Fruit fly (Drosophila melanogaster): ENCODE data around the gene Hira.

Gene Hira

dm6 chrX:7734131-7734930 lies 12.4 kb downstream of the Hira start, which contains the start of the genes Pdp and Rab39 (continued):
- TF ChIP-seq phol (tag; optimal IDR thresholded peaks at IDR 0.05) (peak; percentile 78), bigmax (GFP tag; optimal IDR thresholded peaks at IDR 0.05) (no peak), Hey (tag; optimal IDR thresholded peaks at IDR 0.05) (no peak), H15 (GFP tag; IDR thresholded peaks at IDR 0.05) (peak; percentile 67; the same call in 1 of the 3 replicates), z (GFP tag; IDR thresholded peaks at IDR 0.05) (no peak), hkb (optimal IDR thresholded peaks at IDR 0.05) (no peak), hkb (GFP tag; IDR thresholded peaks at IDR 0.05) (peak; percentile 84), Rfx (GFP tag; IDR thresholded peaks at IDR 0.05) (peak; percentile 88), Vsx1 (GFP tag; optimal IDR thresholded peaks at IDR 0.05) (no peak), YL-1 (GFP tag; optimal IDR thresholded peaks at IDR 0.05) (peak; percentile 51), lov (optimal IDR thresholded peaks at IDR 0.05) (no peak), lov (GFP tag; IDR thresholded peaks at IDR 0.05) (0 out of 3 replicates have a peak, but pooled peaks have one; percentile 48), TFAM (GFP tag; optimal IDR thresholded peaks at IDR 0.05) (no peak), gro (GFP tag; optimal IDR thresholded peaks at IDR 0.05) (peak; percentile 43), CG9817 (tag; optimal IDR thresholded peaks at IDR 0.05) (peak; percentile 86), CG3995 (GFP tag; optimal IDR thresholded peaks at IDR 0.05) (peak; percentile 55), CG12104 (GFP tag; optimal IDR thresholded peaks at IDR 0.05) (peak; percentile 33), chn (GFP tag; optimal IDR thresholded peaks at IDR 0.05) (peak; percentile 70), cg (GFP tag; optimal IDR thresholded peaks at IDR 0.05) (peak; percentile 52), HLHmδ (GFP tag; optimal IDR thresholded peaks at IDR 0.05) (no peak), grn (GFP tag; optimal IDR thresholded peaks at IDR 0.05) (no peak), lola (GFP tag; optimal IDR thresholded peaks at IDR 0.05) (peak in 1 of 3 experiments; percentile 71), CG1529 (GFP tag; optimal IDR thresholded peaks at IDR 0.05) (no peak), CG1832 (GFP tag; optimal IDR thresholded peaks at IDR 0.05) (no peak), gcm2 (GFP tag; optimal IDR thresholded peaks at IDR 0.05) (peak; percentile 54), Antp (GFP tag; optimal IDR thresholded peaks at IDR 0.05) (peak; percentile 42), gsb (GFP tag; IDR thresholded peaks at IDR 0.05) (peak; percentile 7; the same call in 1 of the 2 replicates), Chrac-16 (GFP tag; optimal IDR thresholded peaks at IDR 0.05) (peak; percentile 79), Fer3 (tag; optimal IDR thresholded peaks at IDR 0.05) (peak; percentile 81), CG17186 (GFP tag; optimal IDR thresholded peaks at IDR 0.05) (peak; percentile 42), sc (optimal IDR thresholded peaks at IDR 0.05) (no peak), sc (GFP tag; optimal IDR thresholded peaks at IDR 0.05) (peak; percentile 23), Taf1 (GFP tag; IDR thresholded peaks at IDR 0.05) (peak; percentile 34; the same call in 1 of the 2 replicates), CG10321 (GFP tag; IDR thresholded peaks at IDR 0.05) (no peak), CG17912 (GFP tag; optimal IDR thresholded peaks at IDR 0.05) (peak; percentile 39), CG8944 (GFP tag; optimal IDR thresholded peaks at IDR 0.05) (peak; percentile 49), CG3726 (GFP tag; IDR thresholded peaks at IDR 0.05) (peak; percentile 68; the same call in 1 of the 3 replicates), pan (optimal IDR thresholded peaks at IDR 0.05) (no peak), pan (GFP tag; optimal IDR thresholded peaks at IDR 0.05 in 1 of 2, IDR thresholded peaks at IDR 0.05 in 1 of 2) (peak in 1 of 2 experiments; percentile 76), ro (GFP tag; IDR thresholded peaks at IDR 0.05) (0 out of 2 replicates have a peak, but pooled peaks have one; percentile 37), bcd (GFP tag; optimal IDR thresholded peaks at IDR 0.05) (peak; percentile 64), Ptx1 (GFP tag; IDR thresholded peaks at IDR 0.05) (peak; percentile 84; the same call in 1 of the 2 replicates), Atf3 (GFP tag; optimal IDR thresholded peaks at IDR 0.05) (peak; percentile 51), Ets65A (GFP tag) (peak; percentile 98), Hsf (GFP tag; optimal IDR thresholded peaks at IDR 0.05) (peak; percentile 81), fd64A (GFP tag; optimal IDR thresholded peaks at IDR 0.05) (no peak), disco-r (GFP tag; optimal IDR thresholded peaks at IDR 0.05) (no peak), CG7357 (GFP tag; IDR thresholded peaks at IDR 0.05) (peak; percentile 67; the same call in 2 of the 3 replicates)
